Worm (Caenorhabditis elegans) whole organism, L1 larva: Measurements from ENCODE around the gene str-262.

Source experiments
- aha-1 ChIP-seq: fragments of 150-350 bp; optimal IDR thresholded peaks from 2 replicates; lab custom pipeline; 2014; ENCODE audit warnings: missing biosample characterization, missing genetic modification characterization
- egl-27 ChIP-seq, 2 experiments: fragments of 150-350 bp in 1 of 2; sonication (generic microtip); optimal IDR thresholded peaks; 3 replicates each; lab custom pipeline; 2017 to 2018; ENCODE audit warnings: missing biosample characterization in 2 of 2, missing genetic modification characterization in 2 of 2, missing genetic modification reagents in 2 of 2
- elt-3 ChIP-seq, 6 experiments: fragments of 150-350 bp in 1 of 6; sonication (generic microtip); optimal IDR thresholded peaks; 2 replicates each; lab custom pipeline; 2017 to 2018; ENCODE audit warnings: missing biosample characterization in 6 of 6, missing genetic modification characterization in 6 of 6, inconsistent platforms in 1 of 6
- lsy-2 ChIP-seq, 2 experiments: fragments of 150-350 bp; optimal IDR thresholded peaks; 2 replicates each; lab custom pipeline; 2014; ENCODE audit warnings: missing biosample characterization in 2 of 2, missing genetic modification characterization in 2 of 2
- mep-1 ChIP-seq: fragments of 150-350 bp; optimal IDR thresholded peaks from 2 replicates; lab custom pipeline; 2014; ENCODE audit warnings: missing biosample characterization, missing genetic modification characterization
- nhr-20 ChIP-seq: sonication (generic microtip); optimal IDR thresholded peaks from 2 replicates; lab custom pipeline; 2016; ENCODE audit warnings: mild to moderate bottlenecking, missing genetic modification characterization, missing compliant biosample characterization

DNA sequence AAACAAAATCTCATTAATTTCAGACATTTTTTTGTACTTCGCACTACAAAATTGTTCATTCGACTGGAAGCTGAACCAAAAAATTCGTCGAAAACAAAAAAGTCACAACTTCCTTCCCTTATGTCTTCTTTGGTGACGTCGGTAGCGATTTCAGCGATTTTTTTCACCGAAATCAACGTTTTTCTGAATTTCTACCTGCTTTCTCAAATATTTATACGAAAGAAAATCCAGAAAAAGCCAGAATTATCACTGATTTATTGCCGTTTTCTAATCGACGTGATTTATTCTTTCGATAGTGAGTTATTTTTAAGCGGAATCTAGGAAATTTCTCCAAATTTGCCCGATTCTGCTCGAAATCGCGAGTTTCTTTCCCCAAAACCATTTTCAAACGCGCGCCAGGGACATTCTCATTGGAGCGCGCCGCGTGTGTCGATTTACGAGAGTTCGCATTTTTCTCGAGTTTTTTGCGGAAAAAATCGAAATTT lies 22.3 kb upstream of the str-262 start, which contains the start of gene srbc-58:
- TF ChIP-seq elt-3 (tag; optimal IDR thresholded peaks at IDR 0.05; lab: Kevin White, UChicago) (no peak), lsy-2 (tag; optimal IDR thresholded peaks at IDR 0.05; lab: Kevin White, UChicago) (peak in 1 of 2 experiments; percentile 11), aha-1 (tag; lab: Kevin White, UChicago) (no peak), mep-1 (tag; lab: Kevin White, UChicago) (peak; percentile 27), egl-27 (tag; optimal IDR thresholded peaks at IDR 0.05; lab: Kevin White, UChicago) (no peak), nhr-20 (tag; lab: Kevin White, UChicago) (no peak)
